Worm (Caenorhabditis elegans): ENCODE results near the gene glb-11.

ce11 chrIII:3975008-3975407 lies 17.0 kb downstream of the glb-11 start:
- no peak for TF ChIP-seq ztf-29 (GFP tag; IDR thresholded peaks at IDR 0.05)
- TF ChIP-seq ref-1 (GFP tag; conservative IDR thresholded peaks at IDR 0.05), result no peak
- no peak for TF ChIP-seq ztf-23 (GFP tag; IDR thresholded peaks at IDR 0.05)
- no peak for TF ChIP-seq tab-1 (GFP tag; IDR thresholded peaks at IDR 0.05)
- TF ChIP-seq flt-1 (GFP tag; IDR thresholded peaks at IDR 0.05), result no peak
- TF ChIP-seq med-1 (GFP tag; optimal IDR thresholded peaks at IDR 0.05; ENCODE audit: insufficient read depth), result no peak
- TF ChIP-seq T22C8.4 (GFP tag; IDR thresholded peaks at IDR 0.05), result no peak
- TF ChIP-seq klf-2 (GFP tag; conservative IDR thresholded peaks at IDR 0.05), result no peak
